Worm (Caenorhabditis elegans): ENCODE data around the gene pgap-1.

Gene pgap-1

DNA sequence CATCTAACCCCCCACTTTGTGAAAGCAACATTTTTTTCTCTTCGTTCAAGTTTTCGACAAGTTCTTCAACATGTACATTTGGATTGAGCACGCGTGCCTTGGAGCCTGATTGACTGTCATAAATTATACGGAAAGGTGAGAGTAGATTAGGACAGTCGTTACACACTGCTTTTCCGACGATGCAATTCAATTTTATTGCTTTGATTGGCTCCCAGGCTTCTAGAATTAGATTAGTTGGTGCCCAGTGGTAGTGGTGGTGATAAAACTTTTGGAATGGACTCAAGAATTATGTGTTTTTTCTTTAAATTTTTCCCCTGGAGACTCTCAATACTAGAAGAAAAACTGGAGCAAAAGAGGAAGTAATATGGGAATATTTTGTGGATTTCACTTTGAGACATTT is 37.2 kb upstream of the pgap-1 start:
- no peak for TF ChIP-seq bed-1 (GFP tag; IDR thresholded peaks at IDR 0.05)
- no peak for TF ChIP-seq lin-40 (tag; optimal IDR thresholded peaks at IDR 0.05)
- TF ChIP-seq rpc-1 (optimal IDR thresholded peaks at IDR 0.05) = no peak
- TF ChIP-seq rpc-1 (tag; optimal IDR thresholded peaks at IDR 0.05) = no peak
- no peak for TF ChIP-seq F37B4.10 (GFP tag; IDR thresholded peaks at IDR 0.05)
- no peak for TF ChIP-seq ceh-91 (GFP tag; IDR thresholded peaks at IDR 0.05)

DNA sequence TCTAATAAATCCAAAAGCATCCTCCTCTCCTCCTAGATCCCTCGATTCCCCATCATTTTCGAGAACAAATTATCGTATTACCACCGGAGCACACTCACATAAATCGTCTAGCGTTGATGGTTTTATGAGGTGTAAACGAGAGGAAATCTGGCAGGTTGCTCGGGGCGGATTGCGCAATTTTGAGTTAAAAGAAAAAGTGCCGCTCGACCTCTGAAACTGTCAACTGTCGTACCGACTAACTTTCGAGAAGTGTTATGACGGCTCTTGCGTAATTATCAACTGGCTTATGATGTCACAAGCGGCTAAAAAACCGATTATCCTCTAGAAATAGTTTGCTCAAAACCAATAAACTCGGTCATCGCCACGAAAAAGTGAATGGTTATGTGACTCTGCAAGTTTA is 35.2 kb upstream of the pgap-1 start:
- TF ChIP-seq unc-62 (GFP tag; optimal IDR thresholded peaks at IDR 0.05) (peak; percentile 5), sea-2 (GFP tag; IDR thresholded peaks at IDR 0.05) (no peak), ztf-6 (GFP tag; IDR thresholded peaks at IDR 0.05) (no peak)

DNA sequence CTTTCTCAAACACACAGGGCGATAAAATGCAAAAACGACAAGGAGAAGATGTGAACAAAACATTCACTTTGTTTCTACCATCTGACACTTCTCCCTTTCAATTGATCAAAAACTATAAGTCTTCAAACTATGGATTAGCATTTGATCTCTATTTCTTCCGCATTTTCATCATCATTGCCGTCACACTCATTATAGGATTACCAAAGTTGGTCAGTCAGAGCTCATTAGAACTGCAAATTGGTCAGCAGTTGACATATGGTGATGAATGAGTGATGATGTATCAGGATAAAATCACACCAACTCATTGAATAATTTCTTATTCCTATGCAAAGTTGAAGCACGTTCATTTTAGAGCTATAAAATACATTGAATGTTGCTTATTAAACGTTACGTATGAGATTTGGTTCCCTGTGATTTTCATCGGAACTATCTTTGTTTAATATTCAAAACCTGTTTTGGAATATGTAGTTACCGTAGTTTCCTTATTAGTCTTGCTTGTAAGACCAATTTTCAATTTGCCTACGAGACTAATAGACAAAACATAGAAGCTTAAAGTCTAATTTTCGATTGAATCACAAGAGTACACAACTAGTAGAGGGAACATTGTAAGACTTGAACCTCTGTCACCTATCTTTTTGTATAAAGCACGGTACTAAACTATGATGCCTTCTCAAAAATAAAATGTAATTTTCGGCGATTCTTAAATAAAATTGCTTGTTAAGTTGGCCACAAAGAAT is 32.1 kb upstream of the pgap-1 start:
- no peak for TF ChIP-seq somi-1 (GFP tag; optimal IDR thresholded peaks at IDR 0.05)
- TF ChIP-seq B0035.1 (tag; optimal IDR thresholded peaks at IDR 0.05) = no peak
- no peak for TF ChIP-seq mcd-1 (GFP tag; IDR thresholded peaks at IDR 0.05)
- TF ChIP-seq hlh-12 (tag; optimal IDR thresholded peaks at IDR 0.05) = no peak
- TF ChIP-seq ztf-3 (GFP tag; optimal IDR thresholded peaks at IDR 0.05) = no peak
- TF ChIP-seq F55B11.4 (tag; optimal IDR thresholded peaks at IDR 0.05; ENCODE audit: borderline replicate concordance, insufficient read depth) = no peak
- no peak for TF ChIP-seq aptf-3 (GFP tag; IDR thresholded peaks at IDR 0.05)
- no peak for TF ChIP-seq egl-18 (GFP tag; IDR thresholded peaks at IDR 0.05)
- no peak for TF ChIP-seq die-1 (tag; optimal IDR thresholded peaks at IDR 0.05)
- no peak for TF ChIP-seq akir-1 (GFP tag; optimal IDR thresholded peaks at IDR 0.05)
- TF ChIP-seq snpc-3.4 (tag; optimal IDR thresholded peaks at IDR 0.05) = no peak
- TF ChIP-seq ceh-100 (GFP tag; IDR thresholded peaks at IDR 0.05) = no peak
- TF ChIP-seq nfya-1 (tag; optimal IDR thresholded peaks at IDR 0.05; ENCODE audit: borderline replicate concordance, insufficient read depth) = no peak
- TF ChIP-seq madf-10 (tag; optimal IDR thresholded peaks at IDR 0.05) = no peak
- no peak for TF ChIP-seq xnd-1 (tag; optimal IDR thresholded peaks at IDR 0.05)
- TF ChIP-seq D2030.7 (GFP tag; IDR thresholded peaks at IDR 0.05) = no peak
- no peak for TF ChIP-seq nhr-80 (tag; optimal IDR thresholded peaks at IDR 0.05)

DNA sequence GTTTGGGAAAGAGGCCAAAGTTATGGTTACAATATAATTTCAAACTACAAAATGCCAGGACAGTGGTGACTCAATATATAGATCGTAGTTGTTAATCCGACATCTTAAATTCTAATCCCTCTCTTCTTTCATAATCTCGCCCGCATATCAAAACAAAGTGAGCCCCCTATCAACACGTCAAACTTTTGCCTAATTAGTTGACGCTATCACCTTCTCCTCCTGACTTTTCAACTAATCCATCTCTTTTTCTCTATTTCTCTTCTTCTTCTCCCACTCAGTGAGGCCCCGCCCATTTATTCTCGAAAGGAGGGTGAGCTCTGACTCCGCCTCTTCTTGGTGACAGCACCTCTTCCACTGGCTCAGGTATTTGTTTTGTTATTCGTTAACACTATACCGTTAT is 30.4 kb upstream of the pgap-1 start:
- no peak for TF ChIP-seq unc-130 (GFP tag; optimal IDR thresholded peaks at IDR 0.05)
- TF ChIP-seq hmg-1.2 (GFP tag; IDR thresholded peaks at IDR 0.05) = 0 out of 2 replicates have a peak, but pooled peaks have one; percentile 11
- TF ChIP-seq nhr-90 (tag; optimal IDR thresholded peaks at IDR 0.05) = no peak
- TF ChIP-seq snpc-3.4 (tag; optimal IDR thresholded peaks at IDR 0.05) = no peak
- no peak for TF ChIP-seq hlh-12 (tag; optimal IDR thresholded peaks at IDR 0.05)
- no peak for TF ChIP-seq snpc-1.1 (tag; optimal IDR thresholded peaks at IDR 0.05; ENCODE audit: insufficient read depth)
- no peak for TF ChIP-seq rpc-1 (optimal IDR thresholded peaks at IDR 0.05)
- no peak for TF ChIP-seq rpc-1 (tag; optimal IDR thresholded peaks at IDR 0.05)

DNA sequence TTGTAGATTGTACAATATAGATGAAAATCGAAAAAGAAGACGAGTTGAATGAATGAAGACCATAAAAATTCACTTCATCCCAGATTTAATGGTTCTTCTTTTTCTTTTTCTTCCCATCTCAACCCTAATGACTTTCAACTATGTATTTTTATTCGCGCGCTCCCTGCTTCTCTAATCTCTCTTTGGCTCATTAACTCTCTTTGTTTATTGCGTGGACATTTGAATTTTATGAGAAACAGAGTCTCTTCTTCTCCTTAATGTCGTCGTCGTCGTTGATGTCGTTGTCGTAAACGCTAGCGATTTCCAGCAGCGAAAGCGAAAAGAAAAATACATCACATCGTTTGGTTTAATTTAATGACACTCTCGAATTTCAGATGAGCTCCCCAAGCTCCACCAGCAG is 27.1 kb upstream of the pgap-1 start:
- TF ChIP-seq lin-40 (tag; optimal IDR thresholded peaks at IDR 0.05) (no peak), attf-5 (GFP tag; optimal IDR thresholded peaks at IDR 0.05) (no peak), ztf-3 (GFP tag; optimal IDR thresholded peaks at IDR 0.05) (no peak), chd-7 (tag; optimal IDR thresholded peaks at IDR 0.05) (no peak), sptf-2 (GFP tag; optimal IDR thresholded peaks at IDR 0.05) (no peak), aptf-3 (GFP tag; IDR thresholded peaks at IDR 0.05) (no peak), snpc-1.1 (tag; optimal IDR thresholded peaks at IDR 0.05; ENCODE audit: insufficient read depth) (no peak), ceh-100 (GFP tag; IDR thresholded peaks at IDR 0.05) (no peak), lir-1 (GFP tag; conservative IDR thresholded peaks at IDR 0.05) (no peak), C17E4.6 (GFP tag; IDR thresholded peaks at IDR 0.05) (no peak), zfh-2 (GFP tag; conservative IDR thresholded peaks at IDR 0.05) (no peak), F49E8.2 (tag; optimal IDR thresholded peaks at IDR 0.05; ENCODE audit: insufficient read depth) (no peak), mcd-1 (GFP tag; IDR thresholded peaks at IDR 0.05) (no peak), efl-1 (GFP tag; optimal IDR thresholded peaks at IDR 0.05) (no peak), madf-8 (GFP tag; conservative IDR thresholded peaks at IDR 0.05) (no peak), cebp-1 (GFP tag; IDR thresholded peaks at IDR 0.05) (no peak), cebp-1 (tag; optimal IDR thresholded peaks at IDR 0.05) (no peak), let-526 (GFP tag; IDR thresholded peaks at IDR 0.05) (no peak)
